Worm (Caenorhabditis elegans) whole organism, L1 larva: ENCODE results near the gene col-131.

Experiments
- ama-1 ChIP-seq: fragments of 150-350 bp; optimal IDR thresholded peaks from 2 replicates; lab custom pipeline; 2014
- ceh-88 ChIP-seq: fragments of 200-800 bp; sonication (Bioruptor generic); IDR thresholded peaks from 2 replicates; pipeline ENCODE4 v1.3.6; 2022; ENCODE audit warnings: missing genetic modification characterization, missing compliant biosample characterization
- fos-1 ChIP-seq: fragments of 150-350 bp; optimal IDR thresholded peaks from 2 replicates; lab custom pipeline; 2014; ENCODE audit warnings: missing biosample characterization, missing genetic modification characterization
- hpl-2 ChIP-seq: fragments of 150-350 bp; optimal IDR thresholded peaks from 2 replicates; lab custom pipeline; 2014; ENCODE audit warnings: missing biosample characterization, missing genetic modification reagents, missing genetic modification characterization
- lsy-2 ChIP-seq, 2 experiments: fragments of 150-350 bp; optimal IDR thresholded peaks; 2 replicates each; lab custom pipeline; 2014; ENCODE audit warnings: missing biosample characterization in 2 of 2, missing genetic modification characterization in 2 of 2
- mdl-1 ChIP-seq, 2 experiments: fragments of 150-350 bp; optimal IDR thresholded peaks; 2 replicates each; lab custom pipeline; 2014 to 2017; ENCODE audit warnings: missing biosample characterization in 2 of 2, missing genetic modification characterization in 2 of 2, inconsistent platforms in 1 of 2
- mep-1 ChIP-seq: fragments of 150-350 bp; optimal IDR thresholded peaks from 2 replicates; lab custom pipeline; 2014; ENCODE audit warnings: missing biosample characterization, missing genetic modification characterization
- nhr-20 ChIP-seq: sonication (generic microtip); optimal IDR thresholded peaks from 2 replicates; lab custom pipeline; 2016; ENCODE audit warnings: mild to moderate bottlenecking, missing genetic modification characterization, missing compliant biosample characterization
- pag-3 ChIP-seq: sonication (generic microtip); optimal IDR thresholded peaks from 2 replicates; lab custom pipeline; 2017; ENCODE audit warnings: missing genetic modification characterization, mild to moderate bottlenecking, missing compliant biosample characterization, antibody characterized with exemption, borderline replicate concordance; ENCODE audit not compliant: insufficient read depth
- snpc-4 ChIP-seq: fragments of 150-350 bp; optimal IDR thresholded peaks from 2 replicates; lab custom pipeline; 2014; ENCODE audit warnings: missing biosample characterization, missing genetic modification characterization
- swsn-7 ChIP-seq: sonication (generic microtip); optimal IDR thresholded peaks from 2 replicates; lab custom pipeline; 2016; ENCODE audit warnings: missing genetic modification characterization, missing compliant biosample characterization
- ztf-11 ChIP-seq, 2 experiments: sonication (generic microtip); optimal IDR thresholded peaks; 2 replicates each; lab custom pipeline; 2016 to 2017; ENCODE audit warnings: missing genetic modification characterization in 2 of 2, missing biosample characterization in 1 of 2, missing compliant biosample characterization in 1 of 2

DNA sequence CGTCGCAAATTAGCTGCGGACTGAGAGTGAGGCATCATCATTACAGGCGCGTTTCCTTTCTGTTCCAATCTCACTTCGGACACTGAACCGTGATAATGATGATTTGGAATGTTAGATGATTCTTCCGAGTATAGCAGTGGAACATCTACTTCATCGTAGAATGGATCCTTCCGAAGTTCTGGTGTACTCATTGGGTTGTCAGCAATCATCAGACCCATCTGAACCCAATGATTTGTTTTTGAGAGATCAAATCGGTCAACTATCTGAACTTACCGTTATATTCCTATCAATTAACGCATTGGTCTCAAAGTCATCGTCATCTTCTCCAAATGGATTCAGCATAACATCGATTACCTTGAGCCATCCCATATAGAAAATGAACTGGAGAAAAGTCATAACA, 41.3 kb upstream of the col-131 start:
- no peak for TF ChIP-seq hpl-2
- no peak for TF ChIP-seq mdl-1 (tag; optimal IDR thresholded peaks at IDR 0.05; lab: Kevin White, UChicago)
- TF ChIP-seq ceh-88 (GFP tag; lab: Robert Waterston, UW), result no peak
- no peak for TF ChIP-seq fos-1 (tag; lab: Kevin White, UChicago)
- TF ChIP-seq ztf-11 (tag; optimal IDR thresholded peaks at IDR 0.05; lab: Kevin White, UChicago), result no peak
- TF ChIP-seq ama-1 (lab: Kevin White, UChicago), result no peak
- TF ChIP-seq nhr-20 (tag; lab: Kevin White, UChicago), result no peak
- TF ChIP-seq swsn-7 (tag; lab: Kevin White, UChicago), result no peak
- no peak for TF ChIP-seq lsy-2 (tag; optimal IDR thresholded peaks at IDR 0.05; lab: Kevin White, UChicago)
- no peak for TF ChIP-seq snpc-4 (tag; lab: Kevin White, UChicago)
- TF ChIP-seq mep-1 (tag; lab: Kevin White, UChicago), result no peak
- no peak for TF ChIP-seq pag-3 (tag; lab: Kevin White, UChicago)
